Fruit fly (Drosophila melanogaster) whole organism, prepupa: ENCODE measurements around the gene Ulp1.

Experiments
- Blimp-1 ChIP-seq: fragments of 200-800 bp; sonication (Bioruptor generic); optimal IDR thresholded peaks from 3 replicates; lab custom pipeline; 2017; ENCODE audit warnings: missing biosample characterization, missing genetic modification characterization, mild to moderate bottlenecking, moderate library complexity, missing genetic modification reagents
- CG10631 ChIP-seq: fragments of 200-800 bp; sonication (Bioruptor generic); optimal IDR thresholded peaks from 2 replicates; lab custom pipeline; 2016; ENCODE audit warnings: missing biosample characterization, missing genetic modification characterization
- CG11294 ChIP-seq: fragments of 200-800 bp; sonication (Bioruptor generic); IDR thresholded peaks from 2 replicates; pipeline ENCODE4 v1.3.6; 2022; ENCODE audit warnings: missing biosample characterization, missing genetic modification characterization
- CG11902 ChIP-seq: fragments of 200-800 bp; sonication (Bioruptor generic); optimal IDR thresholded peaks from 3 replicates; lab custom pipeline; 2016; ENCODE audit warnings: missing biosample characterization, missing genetic modification characterization
- CG15336 ChIP-seq: fragments of 200-800 bp; sonication (Bioruptor generic); IDR thresholded peaks from 2 replicates; pipeline ENCODE4 v1.3.6; 2022; ENCODE audit warnings: missing biosample characterization, missing genetic modification characterization
- CG1621 ChIP-seq: fragments of 200-800 bp; sonication (Bioruptor generic); optimal IDR thresholded peaks from 3 replicates; lab custom pipeline; 2018; ENCODE audit warnings: missing biosample characterization, mild to moderate bottlenecking, missing genetic modification characterization
- CG16779 ChIP-seq: fragments of 200-800 bp; sonication (Bioruptor generic); optimal IDR thresholded peaks from 3 replicates; lab custom pipeline; 2017; ENCODE audit warnings: missing biosample characterization, mild to moderate bottlenecking, missing genetic modification characterization
- CG3032 ChIP-seq: fragments of 200-800 bp; optimal IDR thresholded peaks from 2 replicates; lab custom pipeline; 2019; ENCODE audit warnings: missing biosample characterization, mild to moderate bottlenecking, missing genetic modification characterization, moderate library complexity
- CG31627 ChIP-seq: fragments of 200-800 bp; sonication (Bioruptor generic); optimal IDR thresholded peaks from 3 replicates; lab custom pipeline; 2016; ENCODE audit warnings: missing biosample characterization, missing genetic modification characterization
- CG32006 ChIP-seq: fragments of 200-800 bp; sonication (Bioruptor generic); optimal IDR thresholded peaks from 3 replicates; lab custom pipeline; 2017; ENCODE audit warnings: missing biosample characterization, mild to moderate bottlenecking, missing genetic modification characterization
- CG34406 ChIP-seq: fragments of 200-800 bp; sonication (Bioruptor generic); optimal IDR thresholded peaks from 3 replicates; lab custom pipeline; 2016; ENCODE audit warnings: missing biosample characterization, missing genetic modification characterization
- CG3919 ChIP-seq: fragments of 200-800 bp; sonication (Bioruptor generic); optimal IDR thresholded peaks from 3 replicates; lab custom pipeline; 2016; ENCODE audit warnings: missing biosample characterization, missing genetic modification characterization
- CG4318 ChIP-seq: fragments of 200-800 bp; sonication (Bioruptor generic); optimal IDR thresholded peaks from 3 replicates; lab custom pipeline; 2017; ENCODE audit warnings: missing biosample characterization, mild to moderate bottlenecking, missing genetic modification characterization
- CG6276 ChIP-seq: fragments of 200-800 bp; sonication (Bioruptor generic); optimal IDR thresholded peaks from 2 replicates; lab custom pipeline; 2017; ENCODE audit warnings: missing biosample characterization, mild to moderate bottlenecking, missing genetic modification characterization
- CG6808 ChIP-seq: fragments of 200-800 bp; sonication (Bioruptor generic); optimal IDR thresholded peaks from 3 replicates; lab custom pipeline; 2017; ENCODE audit warnings: missing biosample characterization, missing genetic modification characterization, mild to moderate bottlenecking, moderate library complexity, missing genetic modification reagents
- CG6854 ChIP-seq: fragments of 200-800 bp; sonication (Bioruptor generic); optimal IDR thresholded peaks from 2 replicates; lab custom pipeline; 2017; ENCODE audit warnings: missing biosample characterization, mild to moderate bottlenecking, missing genetic modification characterization
- CG7368 ChIP-seq: fragments of 200-800 bp; sonication (Bioruptor generic); optimal IDR thresholded peaks from 3 replicates; lab custom pipeline; 2016; ENCODE audit warnings: missing biosample characterization, missing genetic modification characterization
- CG8119 ChIP-seq: fragments of 200-800 bp; sonication (Bioruptor generic); IDR thresholded peaks from 3 replicates; pipeline ENCODE4 v1.3.6; 2022; ENCODE audit warnings: missing biosample characterization, missing genetic modification characterization
- CG9139 ChIP-seq: fragments of 200-800 bp; sonication (Bioruptor generic); optimal IDR thresholded peaks from 3 replicates; lab custom pipeline; 2017; ENCODE audit warnings: missing biosample characterization, mild to moderate bottlenecking, missing genetic modification characterization
- Eip75B ChIP-seq: fragments of 200-800 bp; sonication (Bioruptor generic); optimal IDR thresholded peaks from 3 replicates; lab custom pipeline; 2016; ENCODE audit warnings: missing biosample characterization, missing genetic modification characterization
- Eip78C ChIP-seq: fragments of 200-800 bp; sonication (Bioruptor generic); peaks from one replicate; lab custom pipeline; 2016; ENCODE audit warnings: missing biosample characterization, missing genetic modification characterization
- Ets96B ChIP-seq: fragments of 200-800 bp; optimal IDR thresholded peaks from 2 replicates; lab custom pipeline; 2019; ENCODE audit warnings: missing biosample characterization, mild to moderate bottlenecking, missing genetic modification characterization, moderate library complexity
- Gug ChIP-seq: fragments of 200-800 bp; sonication (Bioruptor generic); IDR thresholded peaks from 2 replicates; pipeline ENCODE4 v1.3.6; 2022; ENCODE audit warnings: missing biosample characterization, missing genetic modification characterization
- Hr39 ChIP-seq: fragments of 200-800 bp; sonication (Bioruptor generic); optimal IDR thresholded peaks from 2 replicates; lab custom pipeline; 2016; ENCODE audit warnings: missing biosample characterization, missing genetic modification characterization
- Met ChIP-seq: fragments of 200-800 bp; sonication (Bioruptor generic); optimal IDR thresholded peaks from 3 replicates; lab custom pipeline; 2016; ENCODE audit warnings: missing biosample characterization, missing genetic modification characterization
- OdsH ChIP-seq: fragments of 200-800 bp; sonication (Bioruptor generic); optimal IDR thresholded peaks from 3 replicates; lab custom pipeline; 2016; ENCODE audit warnings: missing biosample characterization, missing genetic modification characterization
- Smox ChIP-seq: fragments of 200-800 bp; sonication (Bioruptor generic); optimal IDR thresholded peaks from 3 replicates; lab custom pipeline; 2016; ENCODE audit warnings: missing biosample characterization, missing genetic modification characterization
- Sox14 ChIP-seq: fragments of 200-800 bp; sonication (Bioruptor generic); optimal IDR thresholded peaks from 3 replicates; lab custom pipeline; 2016; ENCODE audit warnings: missing biosample characterization, missing genetic modification characterization
- Sox15 ChIP-seq: fragments of 200-800 bp; sonication (Bioruptor generic); optimal IDR thresholded peaks from 3 replicates; lab custom pipeline; 2016; ENCODE audit warnings: missing biosample characterization, missing genetic modification characterization
- achi ChIP-seq: fragments of 200-800 bp; sonication (Bioruptor generic); optimal IDR thresholded peaks from 3 replicates; lab custom pipeline; 2016; ENCODE audit warnings: missing biosample characterization, missing genetic modification characterization
- acj6 ChIP-seq: fragments of 200-800 bp; sonication (Bioruptor generic); optimal IDR thresholded peaks from 3 replicates; lab custom pipeline; 2016; ENCODE audit warnings: missing biosample characterization, missing genetic modification characterization
- dac ChIP-seq: fragments of 200-800 bp; sonication (Bioruptor generic); optimal IDR thresholded peaks from 2 replicates; lab custom pipeline; 2017; ENCODE audit warnings: missing biosample characterization, mild to moderate bottlenecking, missing genetic modification characterization
- dsx ChIP-seq: fragments of 200-800 bp; optimal IDR thresholded peaks from 3 replicates; lab custom pipeline; 2019; ENCODE audit warnings: missing biosample characterization, mild to moderate bottlenecking, missing genetic modification characterization, moderate library complexity; ENCODE audit not compliant: poor library complexity, severe bottlenecking
- esn ChIP-seq: fragments of 200-800 bp; sonication (Bioruptor generic); optimal IDR thresholded peaks from 2 replicates; lab custom pipeline; 2016; ENCODE audit warnings: missing biosample characterization, mild to moderate bottlenecking, missing genetic modification characterization, moderate library complexity
- fd85E ChIP-seq: fragments of 200-800 bp; sonication (Bioruptor generic); optimal IDR thresholded peaks from 3 replicates; lab custom pipeline; 2016; ENCODE audit warnings: missing biosample characterization, missing genetic modification characterization
- lz ChIP-seq: fragments of 200-800 bp; sonication (Bioruptor generic); optimal IDR thresholded peaks from 3 replicates; lab custom pipeline; 2016; ENCODE audit warnings: missing biosample characterization, missing genetic modification characterization
- net ChIP-seq: fragments of 200-800 bp; sonication (Bioruptor generic); optimal IDR thresholded peaks from 3 replicates; lab custom pipeline; 2016; ENCODE audit warnings: missing biosample characterization, missing genetic modification characterization
- pdm3 ChIP-seq: fragments of 200-800 bp; sonication (Bioruptor generic); optimal IDR thresholded peaks from 3 replicates; lab custom pipeline; 2016; ENCODE audit warnings: missing biosample characterization, missing genetic modification characterization
- spab ChIP-seq: fragments of 200-800 bp; sonication (Bioruptor generic); optimal IDR thresholded peaks from 2 replicates; lab custom pipeline; 2017; ENCODE audit warnings: missing biosample characterization, mild to moderate bottlenecking, missing genetic modification characterization, missing genetic modification reagents
- ss ChIP-seq, 2 experiments: fragments of 200-800 bp; sonication (Bioruptor generic); optimal IDR thresholded peaks; 2 replicates in 1 of 2; 3 replicates in 1 of 2; lab custom pipeline; 2017 to 2018; ENCODE audit warnings: mild to moderate bottlenecking in 2 of 2, missing biosample characterization in 2 of 2, missing genetic modification characterization in 2 of 2, moderate library complexity in 1 of 2
- svp ChIP-seq: fragments of 200-800 bp; sonication (Bioruptor generic); peaks from one replicate; lab custom pipeline; 2016; ENCODE audit warnings: missing biosample characterization, missing genetic modification characterization

The Ulp1 gene

DNA sequence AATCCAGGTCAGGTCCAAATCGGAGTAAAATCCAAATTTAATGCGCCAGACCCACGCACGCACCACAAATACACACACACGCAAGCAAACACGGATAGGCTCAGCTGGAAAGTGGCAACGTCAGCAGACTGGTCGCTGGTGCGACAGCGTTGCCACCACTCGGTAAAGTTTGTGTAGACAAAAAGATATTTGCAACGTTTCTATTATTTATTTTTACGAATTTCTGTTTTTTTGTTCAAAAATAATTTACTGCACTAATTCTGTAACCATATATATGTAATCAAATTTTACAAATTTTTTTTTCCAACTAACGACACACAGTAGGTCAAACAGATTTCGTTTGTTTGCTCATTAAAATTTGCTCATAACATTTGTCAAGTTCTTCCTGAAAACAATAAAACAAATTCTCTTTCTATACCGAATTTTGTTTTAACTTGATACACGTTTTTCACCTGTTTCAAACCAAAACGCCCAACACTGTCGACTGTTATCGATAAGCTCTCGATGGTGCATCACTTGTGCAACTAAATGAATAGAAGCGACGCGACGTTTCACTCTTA is 28.2 kb downstream of the Ulp1 start, which contains the start of the genes CG7556 and CG7453 (continued):
- peak; percentile 53 for TF ChIP-seq CG7368 (GFP tag; lab: Kevin White, UChicago)
- peak; percentile 85 for TF ChIP-seq Hr39 (GFP tag; lab: Kevin White, UChicago)
- TF ChIP-seq CG11294 (GFP tag; lab: Robert Waterston, UW) = peak; percentile 24; the same call in 1 of the 2 replicates
- peak; percentile 80 for TF ChIP-seq acj6 (GFP tag; lab: Kevin White, UChicago)
- TF ChIP-seq net = peak; percentile 65
- TF ChIP-seq CG15336 (GFP tag; lab: Robert Waterston, UW) = peak; percentile 47; the same call in 1 of the 2 replicates
- peak; percentile 81 for TF ChIP-seq Smox (GFP tag; lab: Kevin White, UChicago)
- TF ChIP-seq lz (GFP tag; lab: Kevin White, UChicago) = peak; percentile 85
- TF ChIP-seq dac = peak; percentile 63
- peak; percentile 45 for TF ChIP-seq dsx (GFP tag; lab: Kevin White, UChicago)
- no peak for TF ChIP-seq fd85E (GFP tag; lab: Kevin White, UChicago)
- peak; percentile 8 for TF ChIP-seq Blimp-1 (GFP tag; lab: Kevin White, UChicago)
- peak; percentile 83 for TF ChIP-seq Eip78C (GFP tag; lab: Kevin White, UChicago)
- no peak for TF ChIP-seq CG6854 (GFP tag; lab: Kevin White, UChicago)
- TF ChIP-seq CG16779 (tag; lab: Kevin White, UChicago) = no peak
- TF ChIP-seq CG6808 (GFP tag; lab: Kevin White, UChicago) = no peak
- peak; percentile 67 for TF ChIP-seq CG34406
- peak; percentile 81 for TF ChIP-seq CG10631
- TF ChIP-seq esn (GFP tag; lab: Kevin White, UChicago) = peak; percentile 84
- peak; percentile 80 for TF ChIP-seq CG32006 (GFP tag; lab: Kevin White, UChicago)
- TF ChIP-seq CG8119 (GFP tag; lab: Robert Waterston, UW) = peak; percentile 53; the same call in 2 of the 3 replicates
- TF ChIP-seq Sox15 (GFP tag; lab: Kevin White, UChicago) = peak; percentile 62
- TF ChIP-seq CG1621 = peak; percentile 24

DNA sequence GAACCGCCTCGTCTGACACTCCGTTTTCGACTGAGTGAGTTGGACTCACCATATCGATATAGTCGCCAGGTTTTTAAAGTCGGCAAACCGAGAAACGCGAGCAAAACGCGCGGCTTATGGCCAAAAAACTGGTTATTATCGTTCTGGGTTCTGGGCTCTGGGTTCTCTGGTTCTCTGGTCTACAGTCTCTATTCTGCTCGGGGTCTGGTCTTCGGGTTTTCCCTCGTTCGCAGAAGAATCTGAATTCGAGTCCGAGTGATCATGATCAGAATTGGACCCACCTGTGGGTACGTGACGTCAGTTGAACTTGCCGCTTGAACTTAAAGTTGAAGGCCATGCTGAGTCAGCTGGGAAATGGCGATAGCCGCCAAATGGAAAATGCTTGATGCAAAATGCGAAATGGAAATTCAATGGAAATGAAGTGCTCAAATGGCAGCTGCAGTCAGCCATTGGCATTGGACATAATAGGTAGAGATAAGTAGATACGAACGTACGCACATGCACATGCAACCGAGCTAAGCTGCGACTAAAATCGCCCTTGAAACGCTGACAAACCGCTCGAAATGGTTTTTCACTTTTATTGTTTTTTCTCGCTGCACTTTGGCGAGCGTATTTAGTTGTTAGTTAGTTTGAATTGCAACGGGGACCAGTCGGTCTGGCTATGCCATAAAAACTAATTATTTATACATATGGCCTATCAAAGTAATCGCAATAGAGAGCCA is 33.0 kb downstream of the Ulp1 start, which contains the start of gene CG33939:
Gene CG33939, minus strand, starts transcription at position 51 of the 722 bp plus-strand sequence.
- TF ChIP-seq dac (no peak), CG3032 (no peak), CG8119 (GFP tag; lab: Robert Waterston, UW) (no peak), pdm3 (GFP tag; lab: Kevin White, UChicago) (no peak), ss (GFP tag; optimal IDR thresholded peaks at IDR 0.05; lab: Kevin White, UChicago) (peak in 1 of 2 experiments; percentile 9), CG6854 (GFP tag; lab: Kevin White, UChicago) (peak; percentile 7), Gug (no peak), Eip78C (GFP tag; lab: Kevin White, UChicago) (peak; percentile 33), Smox (GFP tag; lab: Kevin White, UChicago) (no peak)

DNA sequence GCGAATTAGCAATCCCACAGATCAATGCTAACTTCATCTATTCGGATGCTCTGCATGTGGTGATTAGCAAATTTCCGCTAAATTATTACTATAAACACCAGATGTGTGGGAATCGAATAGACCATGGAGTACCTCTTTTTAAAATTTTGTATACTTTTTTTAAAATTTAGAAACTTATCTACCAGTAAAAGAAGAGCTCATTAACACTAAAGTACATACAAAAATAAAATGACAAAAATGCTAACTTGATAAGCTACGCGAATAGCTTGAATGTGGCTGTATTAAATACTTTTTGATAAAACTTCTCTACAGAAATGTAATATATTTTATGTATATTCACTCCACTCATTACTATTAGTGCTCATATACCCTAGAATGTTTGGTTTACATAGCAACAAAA is 33.9 kb downstream of the Ulp1 start:
- TF ChIP-seq svp (GFP tag; lab: Kevin White, UChicago) (peak; percentile 13), Eip78C (GFP tag; lab: Kevin White, UChicago) (peak; percentile 36), CG34406 (no peak)

DNA sequence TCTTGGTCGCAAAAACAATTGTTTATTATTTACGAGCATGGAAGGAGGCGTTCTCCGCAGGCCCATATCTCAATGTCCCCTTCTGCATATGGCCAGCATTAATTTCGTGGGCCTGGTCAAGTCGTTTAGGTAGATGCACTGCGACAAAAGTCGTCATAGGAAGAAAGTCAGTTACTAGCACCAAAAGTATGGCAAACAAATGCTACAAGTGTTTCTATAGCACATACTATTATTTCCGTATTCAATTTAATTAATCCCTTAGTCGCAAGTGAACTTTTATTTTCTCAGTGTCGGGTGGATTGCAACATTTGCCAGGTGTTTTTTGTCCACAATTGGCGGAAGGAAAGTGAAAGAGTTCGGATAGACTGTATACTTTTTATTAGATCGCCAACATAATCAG is 35.0 kb downstream of the Ulp1 start:
- TF ChIP-seq Eip75B = peak; percentile 35
- peak; percentile 53 for TF ChIP-seq acj6 (GFP tag; lab: Kevin White, UChicago)
- TF ChIP-seq CG3919 (GFP tag; lab: Kevin White, UChicago) = peak; percentile 61
- TF ChIP-seq CG8119 (GFP tag; lab: Robert Waterston, UW) = peak; percentile 62; the same call in 2 of the 3 replicates
- no peak for TF ChIP-seq CG11902
- TF ChIP-seq esn (GFP tag; lab: Kevin White, UChicago) = no peak
- TF ChIP-seq CG31627 = peak; percentile 34
- TF ChIP-seq Ets96B = peak; percentile 57
- peak; percentile 39 for TF ChIP-seq Sox14 (GFP tag; lab: Kevin White, UChicago)
- TF ChIP-seq spab = peak; percentile 49
- peak; percentile 41 for TF ChIP-seq CG6808 (GFP tag; lab: Kevin White, UChicago)
- peak; percentile 58 for TF ChIP-seq achi (GFP tag; lab: Kevin White, UChicago)
- TF ChIP-seq Met (GFP tag; lab: Kevin White, UChicago) = peak; percentile 27
- TF ChIP-seq Hr39 (GFP tag; lab: Kevin White, UChicago) = peak; percentile 9
- peak; percentile 22 for TF ChIP-seq CG6276 (GFP tag; lab: Kevin White, UChicago)
- TF ChIP-seq fd85E (GFP tag; lab: Kevin White, UChicago) = no peak
- TF ChIP-seq CG4318 (GFP tag; lab: Kevin White, UChicago) = peak; percentile 1
- TF ChIP-seq CG15336 (GFP tag; lab: Robert Waterston, UW) = peak; percentile 58
- TF ChIP-seq ss (GFP tag; optimal IDR thresholded peaks at IDR 0.05; lab: Kevin White, UChicago) = peak; percentile 39
- TF ChIP-seq CG1621 = peak; percentile 54
- TF ChIP-seq CG3032 = peak; percentile 58
- TF ChIP-seq dsx (GFP tag; lab: Kevin White, UChicago) = peak; percentile 62
- peak; percentile 48 for TF ChIP-seq OdsH (GFP tag; lab: Kevin White, UChicago)
- no peak for TF ChIP-seq CG9139 (GFP tag; lab: Kevin White, UChicago)
- TF ChIP-seq CG7368 (GFP tag; lab: Kevin White, UChicago) = no peak
- TF ChIP-seq CG32006 (GFP tag; lab: Kevin White, UChicago) = peak; percentile 52
